Fruit fly (Drosophila melanogaster) whole organism: ENCODE data around the gene CG2931.
A peak's percentile ranks its signal among the peaks of the same experiment; 100 is the strongest.

Experiments
- CG8478 ChIP-seq: fragments of >200 bp; optimal IDR thresholded peaks from 2 replicates; lab custom pipeline; 2018; ENCODE audit warnings: inconsistent platforms
- EcR ChIP-seq, 2 experiments: fragments of >200 bp; optimal IDR thresholded peaks; 2 replicates each; lab custom pipeline; 2017; ENCODE audit warnings: missing biosample characterization in 2 of 2, missing genetic modification characterization in 2 of 2, missing genetic modification reagents in 2 of 2
- pan ChIP-seq: fragments of >200 bp; optimal IDR thresholded peaks from 2 replicates; lab custom pipeline; 2017
- psq ChIP-seq: fragments of >200 bp; optimal IDR thresholded peaks from 2 replicates; lab custom pipeline; 2017
- usp ChIP-seq: fragments of >200 bp; optimal IDR thresholded peaks from 2 replicates; lab custom pipeline; 2017; ENCODE audit warnings: missing biosample characterization, missing genetic modification characterization, mixed read lengths

DNA sequence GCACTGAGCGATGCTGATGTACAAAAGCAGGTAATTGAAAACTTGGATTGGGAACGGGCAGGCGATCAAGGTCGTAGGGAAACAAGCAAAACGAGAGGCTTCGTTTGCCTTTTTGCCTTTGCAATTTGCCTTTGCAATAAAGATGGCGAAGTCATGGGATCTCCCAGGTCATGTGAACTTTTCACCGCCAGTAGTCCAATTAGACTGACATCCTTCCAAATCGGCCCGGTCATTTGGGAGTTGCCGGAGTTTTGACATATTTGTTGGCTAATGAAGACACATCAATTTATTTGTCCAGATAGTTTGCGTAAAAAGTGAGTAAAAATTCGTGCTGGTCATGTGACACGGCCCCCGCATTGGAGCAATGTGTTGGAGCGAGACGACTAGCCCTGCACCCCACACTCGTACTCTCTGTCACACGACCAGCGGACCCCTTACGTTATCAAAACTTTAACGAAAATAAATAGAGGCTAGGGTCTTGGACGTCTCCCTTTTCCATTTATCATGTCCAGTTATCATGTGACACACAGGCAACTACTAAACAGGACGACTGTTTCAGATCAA lies 23.7 kb upstream of the CG2931 start:
- TF ChIP-seq usp (GFP tag; lab: Kevin White, UChicago) (no peak), psq (lab: Kevin White, UChicago) (no peak), pan (lab: Kevin White, UChicago) (no peak), CG8478 (lab: Kevin White, UChicago) (peak; percentile 49), EcR (GFP tag; optimal IDR thresholded peaks at IDR 0.05; lab: Kevin White, UChicago) (no peak)
